Worm (Caenorhabditis elegans): ENCODE data around the gene ZK616.8.

The ZK616.8 gene

DNA sequence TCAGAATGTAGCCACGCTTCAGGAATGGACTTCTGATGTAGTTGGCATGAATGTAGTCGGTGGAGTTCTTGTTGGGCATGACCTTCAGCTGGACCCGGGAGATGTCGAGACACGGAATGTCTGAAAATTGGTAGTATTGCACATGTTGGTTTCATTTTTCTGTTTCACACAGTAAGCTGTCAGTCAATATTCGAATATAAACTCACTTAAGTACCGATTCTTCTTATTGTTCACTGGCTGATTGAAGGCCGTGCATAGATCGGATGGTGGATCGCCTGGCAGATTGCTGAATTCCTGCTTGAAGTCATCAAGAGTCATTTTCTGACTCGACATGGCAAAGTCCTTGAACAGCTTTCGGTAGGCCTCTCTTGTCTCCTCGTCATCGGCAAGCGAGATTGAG is 2.9 kb downstream of the ZK616.8 start:
- TF ChIP-seq ets-7 (tag; optimal IDR thresholded peaks at IDR 0.05): no peak
- no peak for TF ChIP-seq tbx-11 (GFP tag; IDR thresholded peaks at IDR 0.05)
- no peak for TF ChIP-seq tbx-37 (GFP tag; conservative IDR thresholded peaks at IDR 0.05)

DNA sequence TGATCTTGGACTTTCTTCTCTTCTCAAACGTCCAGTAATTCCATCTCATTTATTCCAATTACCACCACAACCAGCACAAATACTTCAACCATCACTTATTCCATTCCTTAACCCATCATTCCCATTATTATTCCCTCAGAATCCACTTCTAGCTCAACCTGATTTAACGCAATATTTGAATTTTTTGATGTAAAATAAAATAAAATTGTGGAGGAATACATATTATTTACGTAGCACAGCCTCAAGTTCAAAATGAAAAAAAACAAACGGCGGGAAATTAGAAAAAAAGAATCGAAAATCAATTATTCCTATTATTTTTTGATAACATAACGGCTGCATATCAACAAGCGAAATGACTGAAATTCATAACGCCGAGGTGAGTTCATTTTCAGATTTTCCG is 6.6 kb downstream of the ZK616.8 start, which contains the start of gene ZK616.61:
Gene ZK616.61, plus strand, starts transcription at position 301 of the 400 bp plus-strand sequence.
- TF ChIP-seq F13C5.2 (tag; optimal IDR thresholded peaks at IDR 0.05): no peak
- no peak for TF ChIP-seq sea-1 (GFP tag; conservative IDR thresholded peaks at IDR 0.05)
- TF ChIP-seq scrt-1 (GFP tag; IDR thresholded peaks at IDR 0.05): no peak
- TF ChIP-seq tra-4 (tag; optimal IDR thresholded peaks at IDR 0.05): no peak
- no peak for TF ChIP-seq pes-1 (GFP tag; IDR thresholded peaks at IDR 0.05)
- TF ChIP-seq hnd-1 (tag; optimal IDR thresholded peaks at IDR 0.05): no peak
- TF ChIP-seq tbx-37 (GFP tag; conservative IDR thresholded peaks at IDR 0.05): no peak
- TF ChIP-seq B0310.2 (tag; optimal IDR thresholded peaks at IDR 0.05): no peak
- TF ChIP-seq ama-1 (optimal IDR thresholded peaks at IDR 0.05): no peak
- no peak for TF ChIP-seq flt-1 (GFP tag; IDR thresholded peaks at IDR 0.05)
- TF ChIP-seq hmbx-1 (tag; optimal IDR thresholded peaks at IDR 0.05): no peak
- TF ChIP-seq tbx-11 (GFP tag; IDR thresholded peaks at IDR 0.05): no peak
- no peak for TF ChIP-seq ets-7 (tag; optimal IDR thresholded peaks at IDR 0.05)
- no peak for TF ChIP-seq ceh-36 (tag; optimal IDR thresholded peaks at IDR 0.05)
- no peak for TF ChIP-seq hmg-4 (GFP tag; optimal IDR thresholded peaks at IDR 0.05)
- TF ChIP-seq aly-1 (tag; optimal IDR thresholded peaks at IDR 0.05): no peak
- no peak for TF ChIP-seq ceh-13 (GFP tag; optimal IDR thresholded peaks at IDR 0.05)

DNA sequence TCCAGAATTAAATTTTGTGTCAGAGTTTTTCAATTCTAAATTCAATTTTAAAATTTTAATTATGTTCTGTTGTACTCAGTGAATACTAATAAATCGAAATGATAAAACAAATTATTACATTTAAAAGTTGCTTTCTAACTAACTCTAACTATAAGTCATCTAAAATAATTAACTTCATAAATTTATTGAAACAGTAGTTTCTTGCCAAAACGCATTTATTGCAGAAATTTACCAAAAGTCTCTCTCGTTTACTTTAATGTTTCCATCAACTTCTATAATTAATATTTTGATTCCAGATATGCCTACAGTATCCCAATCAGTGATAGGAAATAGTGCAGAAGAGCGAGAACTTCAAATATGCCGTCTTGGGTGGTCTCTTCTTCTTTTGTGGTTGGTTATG is 11.4 kb downstream of the ZK616.8 start, which contains the start of gene ZK616.1:
Gene ZK616.1, plus strand, starts transcription at position 301 of the 400 bp plus-strand sequence.
- no peak for TF ChIP-seq ets-7 (tag; optimal IDR thresholded peaks at IDR 0.05)
- no peak for TF ChIP-seq hnd-1 (tag; optimal IDR thresholded peaks at IDR 0.05)
- no peak for TF ChIP-seq ama-1 (optimal IDR thresholded peaks at IDR 0.05)
- TF ChIP-seq aly-1 (tag; optimal IDR thresholded peaks at IDR 0.05): no peak
- TF ChIP-seq hmg-4 (GFP tag; optimal IDR thresholded peaks at IDR 0.05): no peak
- no peak for TF ChIP-seq hmbx-1 (tag; optimal IDR thresholded peaks at IDR 0.05)
- TF ChIP-seq F13C5.2 (tag; optimal IDR thresholded peaks at IDR 0.05): no peak
- TF ChIP-seq sea-1 (GFP tag; conservative IDR thresholded peaks at IDR 0.05): no peak
- no peak for TF ChIP-seq scrt-1 (GFP tag; IDR thresholded peaks at IDR 0.05)
- TF ChIP-seq B0310.2 (tag; optimal IDR thresholded peaks at IDR 0.05): no peak
- no peak for TF ChIP-seq tbx-11 (GFP tag; IDR thresholded peaks at IDR 0.05)

- TF ChIP-seq B0310.2 (tag; optimal IDR thresholded peaks at IDR 0.05) (no peak), ceh-13 (GFP tag; optimal IDR thresholded peaks at IDR 0.05) (no peak), ama-1 (optimal IDR thresholded peaks at IDR 0.05) (no peak), aly-1 (tag; optimal IDR thresholded peaks at IDR 0.05) (no peak), tbx-11 (GFP tag; IDR thresholded peaks at IDR 0.05) (no peak), pes-1 (GFP tag; IDR thresholded peaks at IDR 0.05) (no peak), ets-7 (tag; optimal IDR thresholded peaks at IDR 0.05) (no peak), hnd-1 (tag; optimal IDR thresholded peaks at IDR 0.05) (no peak), flt-1 (GFP tag; IDR thresholded peaks at IDR 0.05) (no peak), scrt-1 (GFP tag; IDR thresholded peaks at IDR 0.05) (no peak), tbx-37 (GFP tag; conservative IDR thresholded peaks at IDR 0.05) (no peak), F13C5.2 (tag; optimal IDR thresholded peaks at IDR 0.05) (no peak), sea-1 (GFP tag; conservative IDR thresholded peaks at IDR 0.05) (no peak), ceh-36 (tag; optimal IDR thresholded peaks at IDR 0.05) (no peak), hmbx-1 (tag; optimal IDR thresholded peaks at IDR 0.05) (no peak), tra-4 (tag; optimal IDR thresholded peaks at IDR 0.05) (no peak), hmg-4 (GFP tag; optimal IDR thresholded peaks at IDR 0.05) (no peak)
Observed at ce11 chrIV:5397539-5397938, 14.5 kb downstream of the ZK616.8 start, which contains the start of gene ZK616.2. Gene ZK616.2 (plus strand): TSS chrIV:5397839.

ce11 chrIV:5396769-5397168 is 15.2 kb downstream of the ZK616.8 start, which contains the start of gene ZK616.3:
Gene ZK616.3 (plus strand): TSS chrIV:5397069.
- TF ChIP-seq ceh-36 (tag; optimal IDR thresholded peaks at IDR 0.05) (no peak), flt-1 (GFP tag; IDR thresholded peaks at IDR 0.05) (no peak), aly-1 (tag; optimal IDR thresholded peaks at IDR 0.05) (no peak), hmbx-1 (tag; optimal IDR thresholded peaks at IDR 0.05) (no peak), tbx-11 (GFP tag; IDR thresholded peaks at IDR 0.05) (no peak), hnd-1 (tag; optimal IDR thresholded peaks at IDR 0.05) (no peak), B0310.2 (tag; optimal IDR thresholded peaks at IDR 0.05) (no peak), tbx-37 (GFP tag; conservative IDR thresholded peaks at IDR 0.05) (no peak), F13C5.2 (tag; optimal IDR thresholded peaks at IDR 0.05) (no peak), sea-1 (GFP tag; conservative IDR thresholded peaks at IDR 0.05) (no peak), ceh-13 (GFP tag; optimal IDR thresholded peaks at IDR 0.05) (no peak), pes-1 (GFP tag; IDR thresholded peaks at IDR 0.05) (no peak), hmg-4 (GFP tag; optimal IDR thresholded peaks at IDR 0.05) (no peak), ets-7 (tag; optimal IDR thresholded peaks at IDR 0.05) (no peak)

- TF ChIP-seq ets-7 (tag; optimal IDR thresholded peaks at IDR 0.05): no peak
- TF ChIP-seq F13C5.2 (tag; optimal IDR thresholded peaks at IDR 0.05): peak; percentile 20
Observed at ce11 chrIV:5394687-5395086, 17.3 kb downstream of the ZK616.8 start, which contains the start of the genes perm-3 and swsn-6. Gene perm-3 (minus strand): TSS chrIV:5394804. Gene swsn-6 (plus strand): TSS chrIV:5395033.

DNA sequence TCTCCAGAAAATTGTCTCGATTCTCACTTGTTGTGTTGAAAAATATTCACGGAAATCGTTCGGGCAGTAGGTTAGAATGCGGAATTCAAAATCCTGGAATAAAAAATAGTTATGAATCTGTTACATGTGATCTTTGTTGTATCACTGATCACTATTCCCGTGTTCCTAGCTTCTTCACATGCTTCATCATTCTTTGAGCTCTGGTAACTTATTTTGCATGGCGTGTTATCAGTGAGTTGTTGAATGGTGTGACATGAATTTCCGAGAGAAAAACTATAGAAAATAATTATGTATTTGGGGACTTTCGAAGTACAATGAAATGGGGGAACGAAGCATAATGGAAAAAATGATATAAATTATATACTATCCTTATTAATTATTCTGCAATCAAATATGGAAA is 18.4 kb downstream of the ZK616.8 start:
- TF ChIP-seq hmg-4 (GFP tag; optimal IDR thresholded peaks at IDR 0.05): no peak
- TF ChIP-seq aly-1 (tag; optimal IDR thresholded peaks at IDR 0.05): no peak
- no peak for TF ChIP-seq ets-7 (tag; optimal IDR thresholded peaks at IDR 0.05)
- no peak for TF ChIP-seq hmbx-1 (tag; optimal IDR thresholded peaks at IDR 0.05)
- TF ChIP-seq sea-1 (GFP tag; conservative IDR thresholded peaks at IDR 0.05): no peak
- no peak for TF ChIP-seq tra-4 (tag; optimal IDR thresholded peaks at IDR 0.05)
- TF ChIP-seq tbx-11 (GFP tag; IDR thresholded peaks at IDR 0.05): no peak
- TF ChIP-seq tbx-37 (GFP tag; conservative IDR thresholded peaks at IDR 0.05): no peak
- no peak for TF ChIP-seq ceh-36 (tag; optimal IDR thresholded peaks at IDR 0.05)
- no peak for TF ChIP-seq scrt-1 (GFP tag; IDR thresholded peaks at IDR 0.05)
- no peak for TF ChIP-seq flt-1 (GFP tag; IDR thresholded peaks at IDR 0.05)
- TF ChIP-seq B0310.2 (tag; optimal IDR thresholded peaks at IDR 0.05): no peak
- no peak for TF ChIP-seq hnd-1 (tag; optimal IDR thresholded peaks at IDR 0.05)
- TF ChIP-seq ceh-13 (GFP tag; optimal IDR thresholded peaks at IDR 0.05): no peak
- TF ChIP-seq F13C5.2 (tag; optimal IDR thresholded peaks at IDR 0.05): no peak
- TF ChIP-seq ama-1 (optimal IDR thresholded peaks at IDR 0.05): no peak
- TF ChIP-seq pes-1 (GFP tag; IDR thresholded peaks at IDR 0.05): no peak

All from whole organism, early embryonic.